Fruit fly (Drosophila melanogaster): ENCODE measurements around the gene CG10650.
A peak's percentile ranks its signal among the peaks of the same experiment; 100 is the strongest.

CG10650 gene

DNA sequence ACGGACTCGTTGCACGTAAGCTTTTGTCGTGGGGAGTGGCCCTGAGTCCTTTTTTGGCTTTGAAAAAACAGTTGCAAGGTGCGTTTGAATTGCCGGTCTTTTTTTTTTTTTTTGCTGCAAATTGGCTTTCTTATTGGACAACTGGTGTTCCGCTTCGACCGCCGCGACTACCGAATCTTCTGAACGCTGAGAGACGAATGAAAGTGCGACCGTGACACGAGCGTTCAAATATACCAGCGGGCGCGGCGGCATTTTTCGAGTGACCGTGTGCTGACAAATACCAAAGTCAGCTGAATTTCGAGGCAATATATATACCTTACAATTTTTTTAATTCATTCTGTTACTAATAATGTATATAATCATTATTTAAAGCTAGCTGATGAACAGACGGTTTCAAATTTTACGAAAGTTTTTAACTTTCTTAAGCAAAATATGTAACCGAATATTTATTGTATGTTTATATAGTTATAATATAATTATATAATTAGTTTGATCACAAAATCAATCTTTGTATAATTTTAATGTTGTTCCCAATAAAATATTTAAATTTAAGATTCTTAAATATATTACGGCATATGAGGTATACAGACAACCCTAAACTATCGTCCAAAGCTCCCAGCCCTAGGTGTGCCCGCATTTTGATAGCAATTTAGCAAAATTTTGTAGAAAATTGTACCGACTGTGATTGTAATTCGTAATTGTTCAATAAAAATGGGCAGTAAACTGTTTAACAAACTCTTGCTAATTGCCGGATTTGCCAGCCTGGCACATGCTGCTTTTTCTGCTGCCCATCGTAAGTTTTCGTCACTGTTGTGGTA is 8.4 kb downstream of the CG10650 start, which contains the start of the genes Swip-1 and EMC5 (continued):
- TF ChIP-seq Asciz (GFP tag; optimal IDR thresholded peaks at IDR 0.05) (no peak), Dip2 (GFP tag; IDR thresholded peaks at IDR 0.05) (no peak), gsb (GFP tag; IDR thresholded peaks at IDR 0.05) (no peak), CG12391 (tag; optimal IDR thresholded peaks at IDR 0.05) (peak; percentile 87), E2f2 (GFP tag; IDR thresholded peaks at IDR 0.05) (peak; percentile 69), NC2β (GFP tag; optimal IDR thresholded peaks at IDR 0.05) (no peak), Usf (GFP tag; optimal IDR thresholded peaks at IDR 0.05) (peak; percentile 4), Ets97D (GFP tag; optimal IDR thresholded peaks at IDR 0.05) (peak; percentile 24), croc (GFP tag; conservative IDR thresholded peaks at IDR 0.05) (0 out of 3 replicates have a peak, but pooled peaks have one; percentile 19), CG2129 (GFP tag; IDR thresholded peaks at IDR 0.05; ENCODE audit: partially characterized antibody) (0 out of 2 replicates have a peak, but pooled peaks have one; percentile 12), tin (GFP tag; optimal IDR thresholded peaks at IDR 0.05) (peak; percentile 56), fd64A (GFP tag; optimal IDR thresholded peaks at IDR 0.05) (no peak), bowl (GFP tag; IDR thresholded peaks at IDR 0.05) (no peak), HLH4C (GFP tag; IDR thresholded peaks at IDR 0.05; ENCODE audit: partially characterized antibody) (peak; percentile 53; the same call in 1 of the 3 replicates), sima (GFP tag; optimal IDR thresholded peaks at IDR 0.05) (no peak), CG14965 (GFP tag; optimal IDR thresholded peaks at IDR 0.05; ENCODE audit: borderline replicate concordance) (no peak), Six4 (GFP tag; optimal IDR thresholded peaks at IDR 0.05) (peak; percentile 31), aop (GFP tag; IDR thresholded peaks at IDR 0.05) (no peak), CG43689 (GFP tag; IDR thresholded peaks at IDR 0.05) (no peak), CG32532 (GFP tag; IDR thresholded peaks at IDR 0.05) (peak; percentile 67; the same call in 1 of the 2 replicates), pum (GFP tag; optimal IDR thresholded peaks at IDR 0.05) (no peak), CG10543 (GFP tag; optimal IDR thresholded peaks at IDR 0.05) (peak; percentile 66), CG3163 (GFP tag; optimal IDR thresholded peaks at IDR 0.05) (peak; percentile 2), CG3995 (GFP tag; optimal IDR thresholded peaks at IDR 0.05) (peak; percentile 6), CG10267 (tag; optimal IDR thresholded peaks at IDR 0.05) (peak; percentile 75), HmgD (GFP tag; optimal IDR thresholded peaks at IDR 0.05) (peak; percentile 30), CG2120 (GFP tag; optimal IDR thresholded peaks at IDR 0.05) (peak; percentile 54), CG15514 (GFP tag; optimal IDR thresholded peaks at IDR 0.05) (peak; percentile 47), bigmax (GFP tag; optimal IDR thresholded peaks at IDR 0.05) (no peak), ap (GFP tag; IDR thresholded peaks at IDR 0.05) (peak; percentile 27; the same call in 1 of the 2 replicates), kah (GFP tag; optimal IDR thresholded peaks at IDR 0.05) (no peak), eyg (GFP tag; optimal IDR thresholded peaks at IDR 0.05) (no peak), CG2678 (tag; optimal IDR thresholded peaks at IDR 0.05) (peak; percentile 80), chn (GFP tag; optimal IDR thresholded peaks at IDR 0.05) (no peak), YL-1 (GFP tag; optimal IDR thresholded peaks at IDR 0.05) (no peak), CG31441 (GFP tag; IDR thresholded peaks at IDR 0.05) (peak; percentile 83), MTF-1 (GFP tag; optimal IDR thresholded peaks at IDR 0.05; ENCODE audit: borderline replicate concordance) (no peak), cas (GFP tag; IDR thresholded peaks at IDR 0.05) (0 out of 2 replicates have a peak, but pooled peaks have one; percentile 5), bab2 (GFP tag; optimal IDR thresholded peaks at IDR 0.05) (no peak), Oli (tag; optimal IDR thresholded peaks at IDR 0.05) (peak; percentile 24), CG8089 (GFP tag; optimal IDR thresholded peaks at IDR 0.05) (no peak), Side (GFP tag; optimal IDR thresholded peaks at IDR 0.05) (no peak), Nf-YC (tag; optimal IDR thresholded peaks at IDR 0.05) (peak; percentile 78), CG6654 (GFP tag; optimal IDR thresholded peaks at IDR 0.05) (no peak), wdn (GFP tag; IDR thresholded peaks at IDR 0.05) (no peak), gce (GFP tag; IDR thresholded peaks at IDR 0.05) (no peak), btn (GFP tag; optimal IDR thresholded peaks at IDR 0.05) (no peak), grn (GFP tag; optimal IDR thresholded peaks at IDR 0.05) (no peak), Dref (GFP tag; IDR thresholded peaks at IDR 0.05) (no peak), ase (GFP tag; IDR thresholded peaks at IDR 0.05) (peak; percentile 18; the same call in 1 of the 3 replicates)

All from whole organism, embryonic.